Fruit fly (Drosophila melanogaster) whole organism, pupa: ENCODE measurements around the gene RpL24-like.
A peak's percentile ranks its signal among the peaks of the same experiment; 100 is the strongest.

ENCODE experiments used
- CG10348 ChIP-seq: fragments of 200-800 bp; sonication (Bioruptor generic); IDR thresholded peaks from 2 replicates; pipeline ENCODE4 v1.3.6; 2022; ENCODE audit warnings: missing biosample characterization, missing genetic modification characterization
- CG12605 ChIP-seq: fragments of 200-800 bp; sonication (Bioruptor generic); IDR thresholded peaks from 2 replicates; pipeline ENCODE4 v1.3.6; 2022; ENCODE audit warnings: missing biosample characterization, missing genetic modification characterization
- CG13204 ChIP-seq: fragments of 200-800 bp; sonication (Bioruptor generic); optimal IDR thresholded peaks from 2 replicates; lab custom pipeline; 2018; ENCODE audit warnings: missing biosample characterization, mild to moderate bottlenecking, missing genetic modification characterization, moderate library complexity
- CG14655 ChIP-seq: fragments of 200-800 bp; sonication (Bioruptor generic); optimal IDR thresholded peaks from 3 replicates; lab custom pipeline; 2017; ENCODE audit warnings: mild to moderate bottlenecking, missing biosample characterization, missing genetic modification reagents, missing genetic modification characterization
- CG15710 ChIP-seq: fragments of 200-800 bp; sonication (Bioruptor generic); optimal IDR thresholded peaks from 2 replicates; lab custom pipeline; 2018; ENCODE audit warnings: missing biosample characterization, mild to moderate bottlenecking, missing genetic modification characterization, moderate library complexity
- CG17806 ChIP-seq: fragments of 200-800 bp; sonication (Bioruptor generic); optimal IDR thresholded peaks from 2 replicates; lab custom pipeline; 2018; ENCODE audit warnings: missing biosample characterization, mild to moderate bottlenecking, missing genetic modification characterization, moderate library complexity
- CG32121 ChIP-seq: fragments of 200-800 bp; sonication (Bioruptor generic); IDR thresholded peaks from 2 replicates; pipeline ENCODE4 v1.3.6; 2022; ENCODE audit warnings: missing biosample characterization, missing genetic modification characterization
- CG34367 ChIP-seq: fragments of 200-800 bp; sonication (Bioruptor generic); optimal IDR thresholded peaks from 2 replicates; lab custom pipeline; 2018; ENCODE audit warnings: missing biosample characterization, mild to moderate bottlenecking, missing genetic modification characterization
- CG4496 ChIP-seq: fragments of 200-800 bp; sonication (Bioruptor generic); IDR thresholded peaks from 3 replicates; pipeline ENCODE4 v1.3.6; 2022; ENCODE audit warnings: missing biosample characterization, missing genetic modification characterization
- CG8159 ChIP-seq: fragments of 200-800 bp; sonication (Bioruptor generic); optimal IDR thresholded peaks from 3 replicates; lab custom pipeline; 2018; ENCODE audit warnings: missing biosample characterization, mild to moderate bottlenecking, missing genetic modification characterization, moderate library complexity
- CG8301 ChIP-seq: fragments of 200-800 bp; sonication (Bioruptor generic); optimal IDR thresholded peaks from 2 replicates; lab custom pipeline; 2018; ENCODE audit warnings: missing biosample characterization, mild to moderate bottlenecking, missing genetic modification characterization
- CG9948 ChIP-seq: fragments of 200-800 bp; sonication (Bioruptor generic); optimal IDR thresholded peaks from 2 replicates; lab custom pipeline; 2018; ENCODE audit warnings: missing biosample characterization, mild to moderate bottlenecking, missing genetic modification characterization, moderate library complexity
- D1 ChIP-seq: fragments of 200-800 bp; sonication (Bioruptor generic); optimal IDR thresholded peaks from 2 replicates; lab custom pipeline; 2018; ENCODE audit warnings: missing biosample characterization, mild to moderate bottlenecking, missing genetic modification characterization, moderate library complexity
- EcR ChIP-seq: fragments of 200-800 bp; sonication (Bioruptor generic); optimal IDR thresholded peaks from 3 replicates; lab custom pipeline; 2019; ENCODE audit warnings: missing biosample characterization, missing genetic modification characterization, mild to moderate bottlenecking, moderate library complexity, missing genetic modification reagents
- Ets98B ChIP-seq: fragments of 200-800 bp; sonication (Bioruptor generic); IDR thresholded peaks from 2 replicates; pipeline ENCODE4 v1.3.6; 2022; ENCODE audit warnings: missing biosample characterization, missing genetic modification characterization
- Pif1A ChIP-seq: fragments of 200-800 bp; sonication (Bioruptor generic); optimal IDR thresholded peaks from 3 replicates; lab custom pipeline; 2016; ENCODE audit warnings: missing biosample characterization, missing genetic modification characterization
- Pif1B ChIP-seq: fragments of 200-800 bp; sonication (Bioruptor generic); optimal IDR thresholded peaks from 3 replicates; lab custom pipeline; 2016; ENCODE audit warnings: missing biosample characterization, missing genetic modification characterization
- Snoo ChIP-seq: fragments of 200-800 bp; sonication (Bioruptor generic); optimal IDR thresholded peaks from 3 replicates; lab custom pipeline; 2017; ENCODE audit warnings: missing biosample characterization, mild to moderate bottlenecking, missing genetic modification characterization, inconsistent platforms
- fd96Ca ChIP-seq: fragments of 200-800 bp; sonication (Bioruptor generic); IDR thresholded peaks from 3 replicates; pipeline ENCODE4 v1.3.6; 2022; ENCODE audit warnings: missing biosample characterization, missing genetic modification characterization
- gl ChIP-seq: fragments of 200-800 bp; sonication (Bioruptor generic); optimal IDR thresholded peaks from 2 replicates; lab custom pipeline; 2018; ENCODE audit warnings: missing biosample characterization, mild to moderate bottlenecking, missing genetic modification characterization
- rn ChIP-seq: fragments of 200-800 bp; sonication (Bioruptor generic); IDR thresholded peaks from 2 replicates; pipeline ENCODE4 v1.3.6; 2022; ENCODE audit warnings: missing biosample characterization, missing genetic modification characterization

RpL24-like gene

dm6 chr3R:11418568-11418967 lies 12.8 kb downstream of the RpL24-like start, which contains the start of the genes bumpel and CG45676:
Gene bumpel, minus strand, starts transcription at chr3R:11418668.
Gene CG45676, plus strand, starts transcription at chr3R:11418885.
- TF ChIP-seq CG12605 (GFP tag; lab: Robert Waterston, UW) = no peak
- no peak for TF ChIP-seq CG8301 (tag; lab: Kevin White, UChicago)
- TF ChIP-seq CG13204 = no peak
- no peak for TF ChIP-seq rn (GFP tag; lab: Robert Waterston, UW)
- no peak for TF ChIP-seq CG17806 (tag; lab: Kevin White, UChicago)
- no peak for TF ChIP-seq CG34367 (tag; lab: Kevin White, UChicago)
- no peak for TF ChIP-seq EcR (GFP tag; lab: Kevin White, UChicago)
- no peak for TF ChIP-seq gl (tag; lab: Kevin White, UChicago)
- no peak for TF ChIP-seq CG32121 (GFP tag; lab: Robert Waterston, UW)
- no peak for TF ChIP-seq CG10348 (GFP tag; lab: Robert Waterston, UW)
- no peak for TF ChIP-seq CG9948 (tag; lab: Kevin White, UChicago)
- no peak for TF ChIP-seq CG8159 (tag; lab: Kevin White, UChicago)
- TF ChIP-seq Pif1B (GFP tag; lab: Kevin White, UChicago) = no peak
- TF ChIP-seq Snoo (tag; lab: Kevin White, UChicago) = no peak
- no peak for TF ChIP-seq CG15710
- TF ChIP-seq Pif1A (GFP tag; lab: Kevin White, UChicago) = no peak
- no peak for TF ChIP-seq Ets98B
- TF ChIP-seq D1 (tag; lab: Kevin White, UChicago) = no peak

- TF ChIP-seq Ets98B = no peak
- TF ChIP-seq CG8159 (tag; lab: Kevin White, UChicago) = no peak
- no peak for TF ChIP-seq Pif1A (GFP tag; lab: Kevin White, UChicago)
- no peak for TF ChIP-seq CG12605 (GFP tag; lab: Robert Waterston, UW)
- TF ChIP-seq CG4496 (GFP tag; lab: Robert Waterston, UW) = no peak
- TF ChIP-seq CG10348 (GFP tag; lab: Robert Waterston, UW) = no peak
- no peak for TF ChIP-seq CG9948 (tag; lab: Kevin White, UChicago)
- TF ChIP-seq EcR (GFP tag; lab: Kevin White, UChicago) = no peak
- TF ChIP-seq D1 (tag; lab: Kevin White, UChicago) = no peak
- TF ChIP-seq CG17806 (tag; lab: Kevin White, UChicago) = no peak
- no peak for TF ChIP-seq gl (tag; lab: Kevin White, UChicago)
- TF ChIP-seq rn (GFP tag; lab: Robert Waterston, UW) = no peak
- no peak for TF ChIP-seq Pif1B (GFP tag; lab: Kevin White, UChicago)
- no peak for TF ChIP-seq Snoo (tag; lab: Kevin White, UChicago)
- TF ChIP-seq CG14655 (GFP tag; lab: Kevin White, UChicago) = no peak
- no peak for TF ChIP-seq fd96Ca
Observed at dm6 chr3R:11412371-11412770, 19.0 kb downstream of the RpL24-like start, which contains the start of gene Ipo9. Gene Ipo9, plus strand, starts transcription at chr3R:11412522.

DNA sequence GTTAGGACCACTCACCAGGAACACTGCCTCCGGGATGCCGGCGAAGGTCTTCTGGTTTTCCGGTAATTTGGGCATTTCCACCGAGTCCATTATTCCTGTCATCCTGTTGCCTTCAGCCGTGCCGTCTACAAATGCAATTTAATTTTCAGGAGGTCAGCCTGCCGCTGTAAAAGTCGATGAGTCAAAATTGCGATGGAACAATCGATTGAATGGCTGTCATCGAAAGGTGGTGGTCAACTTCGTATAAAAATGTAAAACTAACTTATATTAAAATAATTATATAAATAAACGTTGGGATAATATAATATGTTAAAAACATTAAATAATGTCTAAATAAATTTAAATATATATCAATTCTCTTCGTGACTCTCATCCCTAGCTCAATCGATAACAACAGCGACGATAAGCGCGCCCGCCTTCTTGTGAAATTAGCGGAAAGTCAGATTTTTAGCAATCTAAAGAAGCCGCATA lies 21.7 kb downstream of the RpL24-like start, which contains the start of the genes mgr and Irbp:
Gene mgr, minus strand, starts transcription at position 209 of the 471 bp plus-strand sequence.
Gene Irbp, plus strand, starts transcription at position 381 of the 471 bp plus-strand sequence.
- peak; percentile 83 for TF ChIP-seq CG9948 (tag; lab: Kevin White, UChicago)
- TF ChIP-seq CG32121 (GFP tag; lab: Robert Waterston, UW) = peak; percentile 93
- peak; percentile 78 for TF ChIP-seq CG34367 (tag; lab: Kevin White, UChicago)
- peak; percentile 88 for TF ChIP-seq CG4496 (GFP tag; lab: Robert Waterston, UW)
- peak; percentile 92 for TF ChIP-seq Ets98B
- TF ChIP-seq Snoo (tag; lab: Kevin White, UChicago) = no peak
- peak; percentile 88 for TF ChIP-seq CG15710
- no peak for TF ChIP-seq D1 (tag; lab: Kevin White, UChicago)
- no peak for TF ChIP-seq EcR (GFP tag; lab: Kevin White, UChicago)
- peak; percentile 18; the same call in 1 of the 2 replicates for TF ChIP-seq CG10348 (GFP tag; lab: Robert Waterston, UW)
- TF ChIP-seq fd96Ca = peak; percentile 93
- no peak for TF ChIP-seq Pif1B (GFP tag; lab: Kevin White, UChicago)
- peak; percentile 82 for TF ChIP-seq rn (GFP tag; lab: Robert Waterston, UW)
- TF ChIP-seq Pif1A (GFP tag; lab: Kevin White, UChicago) = no peak
- no peak; the same call in 1 of the 2 replicates for TF ChIP-seq CG12605 (GFP tag; lab: Robert Waterston, UW)
- no peak for TF ChIP-seq CG8301 (tag; lab: Kevin White, UChicago)
- TF ChIP-seq CG8159 (tag; lab: Kevin White, UChicago) = peak; percentile 86
- peak; percentile 86 for TF ChIP-seq CG17806 (tag; lab: Kevin White, UChicago)
- peak; percentile 37 for TF ChIP-seq gl (tag; lab: Kevin White, UChicago)
- TF ChIP-seq CG14655 (GFP tag; lab: Kevin White, UChicago) = no peak
- no peak for TF ChIP-seq CG13204

dm6 chr3R:11407733-11408134 lies 23.6 kb downstream of the RpL24-like start, which contains the start of gene mRpL40:
Gene mRpL40, plus strand, starts transcription at chr3R:11407918.
- TF ChIP-seq CG9948 (tag; lab: Kevin White, UChicago) (no peak), CG34367 (tag; lab: Kevin White, UChicago) (no peak), CG8301 (tag; lab: Kevin White, UChicago) (no peak), fd96Ca (no peak), gl (tag; lab: Kevin White, UChicago) (no peak), rn (GFP tag; lab: Robert Waterston, UW) (no peak)
- TF ChIP-seq, all 21 proteins: peak for 0

dm6 chr3R:11402894-11403293 lies 28.5 kb downstream of the RpL24-like start:
- TF ChIP-seq Ets98B (no peak), CG14655 (GFP tag; lab: Kevin White, UChicago) (no peak), rn (GFP tag; lab: Robert Waterston, UW) (no peak), CG8159 (tag; lab: Kevin White, UChicago) (no peak), CG8301 (tag; lab: Kevin White, UChicago) (no peak), CG17806 (tag; lab: Kevin White, UChicago) (no peak), fd96Ca (no peak), gl (tag; lab: Kevin White, UChicago) (no peak), Snoo (tag; lab: Kevin White, UChicago) (no peak), Pif1A (GFP tag; lab: Kevin White, UChicago) (no peak), CG13204 (no peak), CG15710 (no peak), EcR (GFP tag; lab: Kevin White, UChicago) (no peak), CG32121 (GFP tag; lab: Robert Waterston, UW) (no peak), D1 (tag; lab: Kevin White, UChicago) (no peak), CG10348 (GFP tag; lab: Robert Waterston, UW) (no peak), CG4496 (GFP tag; lab: Robert Waterston, UW) (no peak), CG12605 (GFP tag; lab: Robert Waterston, UW) (no peak), CG34367 (tag; lab: Kevin White, UChicago) (no peak), CG9948 (tag; lab: Kevin White, UChicago) (no peak)
